Worm (Caenorhabditis elegans): Measurements from ENCODE around the gene T05C3.2.

Gene T05C3.2

ce11 chrV:5487180-5487579, 6.4 kb upstream of the T05C3.2 start:
- TF ChIP-seq him-1 (tag; optimal IDR thresholded peaks at IDR 0.05) (no peak), W03F9.2 (tag; optimal IDR thresholded peaks at IDR 0.05) (no peak)

ce11 chrV:5488766-5489165, 4.8 kb upstream of the T05C3.2 start, which contains the start of gene grl-18:
TSS of gene grl-18 (minus strand) at chrV:5488866.
- TF ChIP-seq W03F9.2 (tag; optimal IDR thresholded peaks at IDR 0.05): no peak
- TF ChIP-seq him-1 (tag; optimal IDR thresholded peaks at IDR 0.05): no peak
- no peak for TF ChIP-seq dao-5 (tag; optimal IDR thresholded peaks at IDR 0.05)

- no peak for TF ChIP-seq dao-5 (tag; optimal IDR thresholded peaks at IDR 0.05)
- TF ChIP-seq him-1 (tag; optimal IDR thresholded peaks at IDR 0.05): no peak
- TF ChIP-seq W03F9.2 (tag; optimal IDR thresholded peaks at IDR 0.05): no peak
These were observed 3.3 kb upstream of the T05C3.2 start, which contains the start of gene T05C3.6 for ce11 chrV:5490205-5490604. TSS of gene T05C3.6 (plus strand) at chrV:5490445.

ce11 chrV:5499475-5499874, 5.9 kb downstream of the T05C3.2 start:
- TF ChIP-seq dao-5 (tag; optimal IDR thresholded peaks at IDR 0.05): no peak
- no peak for TF ChIP-seq W03F9.2 (tag; optimal IDR thresholded peaks at IDR 0.05)
- no peak for TF ChIP-seq him-1 (tag; optimal IDR thresholded peaks at IDR 0.05)

- no peak for TF ChIP-seq dao-5 (tag; optimal IDR thresholded peaks at IDR 0.05)
- no peak for TF ChIP-seq W03F9.2 (tag; optimal IDR thresholded peaks at IDR 0.05)
- no peak for TF ChIP-seq him-1 (tag; optimal IDR thresholded peaks at IDR 0.05)
These were observed 9.2 kb downstream of the T05C3.2 start for ce11 chrV:5502701-5503100.

- TF ChIP-seq dao-5 (tag; optimal IDR thresholded peaks at IDR 0.05): no peak
- TF ChIP-seq W03F9.2 (tag; optimal IDR thresholded peaks at IDR 0.05): no peak
- no peak for TF ChIP-seq him-1 (tag; optimal IDR thresholded peaks at IDR 0.05)
These were observed 10.7 kb downstream of the T05C3.2 start for ce11 chrV:5504295-5504694.

- TF ChIP-seq dao-5 (tag; optimal IDR thresholded peaks at IDR 0.05): no peak
- TF ChIP-seq W03F9.2 (tag; optimal IDR thresholded peaks at IDR 0.05): peak; percentile 76
- TF ChIP-seq him-1 (tag; optimal IDR thresholded peaks at IDR 0.05): peak; percentile 59
These were observed 11.4 kb downstream of the T05C3.2 start, which contains the start of the genes dnj-19 and nhr-47 for ce11 chrV:5504807-5505442. TSS of gene dnj-19 (minus strand) at chrV:5504857. TSS of gene nhr-47 (plus strand) at chrV:5505253.

ce11 chrV:5509134-5509533, 15.6 kb downstream of the T05C3.2 start:
- no peak for TF ChIP-seq him-1 (tag; optimal IDR thresholded peaks at IDR 0.05)
- TF ChIP-seq dao-5 (tag; optimal IDR thresholded peaks at IDR 0.05): no peak
- no peak for TF ChIP-seq W03F9.2 (tag; optimal IDR thresholded peaks at IDR 0.05)

ce11 chrV:5509966-5510365, 16.4 kb downstream of the T05C3.2 start:
- no peak for TF ChIP-seq W03F9.2 (tag; optimal IDR thresholded peaks at IDR 0.05)

ce11 chrV:5511720-5512119, 18.2 kb downstream of the T05C3.2 start:
- TF ChIP-seq him-1 (tag; optimal IDR thresholded peaks at IDR 0.05) (no peak), dao-5 (tag; optimal IDR thresholded peaks at IDR 0.05) (no peak), W03F9.2 (tag; optimal IDR thresholded peaks at IDR 0.05) (no peak)

- no peak for TF ChIP-seq him-1 (tag; optimal IDR thresholded peaks at IDR 0.05)
These were observed 19.0 kb downstream of the T05C3.2 start for ce11 chrV:5512559-5512958.

ce11 chrV:5513630-5514378, 20.3 kb downstream of the T05C3.2 start, which contains the start of the genes hpo-15 and mms-19:
TSS of gene hpo-15 (minus strand) at chrV:5513830.
TSS of gene mms-19 (plus strand) at chrV:5514348.
- TF ChIP-seq dao-5 (tag; optimal IDR thresholded peaks at IDR 0.05) (no peak), W03F9.2 (tag; optimal IDR thresholded peaks at IDR 0.05) (no peak), him-1 (tag; optimal IDR thresholded peaks at IDR 0.05) (no peak)

ce11 chrV:5521735-5522241, 28.2 kb downstream of the T05C3.2 start, which contains the start of gene hir-1:
TSS of gene hir-1 (plus strand) at chrV:5522139.
- TF ChIP-seq dao-5 (tag; optimal IDR thresholded peaks at IDR 0.05): no peak
- no peak for TF ChIP-seq W03F9.2 (tag; optimal IDR thresholded peaks at IDR 0.05)
- no peak for TF ChIP-seq him-1 (tag; optimal IDR thresholded peaks at IDR 0.05)

- TF ChIP-seq dao-5 (tag; optimal IDR thresholded peaks at IDR 0.05) (no peak), him-1 (tag; optimal IDR thresholded peaks at IDR 0.05) (no peak), W03F9.2 (tag; optimal IDR thresholded peaks at IDR 0.05) (no peak)
These were observed 29.7 kb downstream of the T05C3.2 start for ce11 chrV:5523260-5523659.
